Worm (Caenorhabditis elegans) whole organism, L2 larva: ENCODE results near the gene dcap-1.
A peak's percentile ranks its signal among the peaks of the same experiment; 100 is the strongest.

Source experiments
- C34F6.9 ChIP-seq: fragments of 150-350 bp; optimal IDR thresholded peaks from 2 replicates; lab custom pipeline; 2014; ENCODE audit warnings: missing biosample characterization, missing genetic modification characterization
- F13H6.1 ChIP-seq: sonication (generic microtip); optimal IDR thresholded peaks from 2 replicates; lab custom pipeline; 2016; ENCODE audit warnings: missing genetic modification characterization, missing compliant biosample characterization
- ZK546.5 ChIP-seq: sonication (generic microtip); optimal IDR thresholded peaks from 2 replicates; lab custom pipeline; 2017; ENCODE audit warnings: missing biosample characterization, missing genetic modification characterization
- alr-1 ChIP-seq: fragments of 150-350 bp; optimal IDR thresholded peaks from 2 replicates; lab custom pipeline; 2014; ENCODE audit warnings: missing biosample characterization, missing genetic modification characterization
- aly-2 ChIP-seq: fragments of 150-350 bp; optimal IDR thresholded peaks from 2 replicates; lab custom pipeline; 2014; ENCODE audit warnings: missing biosample characterization, missing genetic modification characterization
- ama-1 ChIP-seq: fragments of 150-350 bp; optimal IDR thresholded peaks from 2 replicates; lab custom pipeline; 2018; ENCODE audit warnings: inconsistent platforms
- ceh-16 ChIP-seq: fragments of 150-350 bp; optimal IDR thresholded peaks from 2 replicates; lab custom pipeline; 2014; ENCODE audit warnings: missing biosample characterization, missing genetic modification characterization
- elt-1 ChIP-seq: fragments of 150-350 bp; optimal IDR thresholded peaks from 2 replicates; lab custom pipeline; 2014; ENCODE audit warnings: missing biosample characterization, missing genetic modification characterization
- elt-3 ChIP-seq: sonication (generic microtip); optimal IDR thresholded peaks from 2 replicates; lab custom pipeline; 2017; ENCODE audit warnings: missing biosample characterization, missing genetic modification characterization
- fos-1 ChIP-seq: fragments of 150-350 bp; optimal IDR thresholded peaks from 2 replicates; lab custom pipeline; 2014; ENCODE audit warnings: missing biosample characterization, missing genetic modification characterization
- gmeb-1 ChIP-seq: fragments of 150-350 bp; optimal IDR thresholded peaks from 2 replicates; lab custom pipeline; 2014; ENCODE audit warnings: missing biosample characterization, missing genetic modification characterization
- lin-11 ChIP-seq: fragments of 150-350 bp; sonication (generic microtip); optimal IDR thresholded peaks from 2 replicates; lab custom pipeline; 2014; ENCODE audit warnings: missing biosample characterization, missing genetic modification characterization, inconsistent platforms, mixed read lengths
- lsy-2 ChIP-seq, 2 experiments: fragments of 150-350 bp in 1 of 2; sonication (generic microtip) in 1 of 2; optimal IDR thresholded peaks; 2 replicates each; lab custom pipeline; 2014 to 2017; ENCODE audit warnings: missing biosample characterization in 2 of 2, missing genetic modification characterization in 2 of 2
- mdl-1 ChIP-seq, 2 experiments: fragments of 150-350 bp in 1 of 2; sonication (generic microtip) in 1 of 2; optimal IDR thresholded peaks; 2 replicates each; lab custom pipeline; 2017; ENCODE audit warnings: missing biosample characterization in 2 of 2, missing genetic modification characterization in 2 of 2
- nhr-10 ChIP-seq: sonication (generic microtip); optimal IDR thresholded peaks from 2 replicates; lab custom pipeline; 2017; ENCODE audit warnings: missing biosample characterization, missing genetic modification characterization
- nhr-11 ChIP-seq: fragments of 150-350 bp; optimal IDR thresholded peaks from 2 replicates; lab custom pipeline; 2014; ENCODE audit warnings: missing biosample characterization, missing genetic modification characterization
- nhr-21 ChIP-seq: fragments of 150-350 bp; optimal IDR thresholded peaks from 2 replicates; lab custom pipeline; 2014; ENCODE audit warnings: missing biosample characterization, missing genetic modification characterization
- nhr-23 ChIP-seq: fragments of 150-350 bp; optimal IDR thresholded peaks from 2 replicates; lab custom pipeline; 2014; ENCODE audit warnings: missing biosample characterization, missing genetic modification reagents, missing genetic modification characterization
- nhr-237 ChIP-seq: fragments of 150-350 bp; optimal IDR thresholded peaks from 2 replicates; lab custom pipeline; 2014; ENCODE audit warnings: missing biosample characterization, missing genetic modification characterization
- nhr-6 ChIP-seq: fragments of 150-350 bp; optimal IDR thresholded peaks from 2 replicates; lab custom pipeline; 2014; ENCODE audit warnings: missing biosample characterization, missing genetic modification characterization
- nhr-77 ChIP-seq: fragments of 150-350 bp; optimal IDR thresholded peaks from 2 replicates; lab custom pipeline; 2014; ENCODE audit warnings: missing biosample characterization, missing genetic modification characterization
- peb-1 ChIP-seq: fragments of 150-350 bp; optimal IDR thresholded peaks from 2 replicates; lab custom pipeline; 2014; ENCODE audit warnings: missing biosample characterization, missing genetic modification characterization
- skn-1 ChIP-seq: sonication (generic microtip); optimal IDR thresholded peaks from 2 replicates; lab custom pipeline; 2017; ENCODE audit warnings: missing biosample characterization, missing genetic modification characterization
- sma-3 ChIP-seq: sonication (generic microtip); optimal IDR thresholded peaks from 2 replicates; lab custom pipeline; 2016; ENCODE audit warnings: missing genetic modification reagents, missing genetic modification characterization, missing compliant biosample characterization
- sma-9 ChIP-seq, 2 experiments: fragments of 150-350 bp in 1 of 2; sonication (generic microtip) in 1 of 2; optimal IDR thresholded peaks; 2 replicates each; lab custom pipeline; 2014 to 2016; ENCODE audit warnings: missing genetic modification characterization in 2 of 2, mild to moderate bottlenecking in 1 of 2, missing biosample characterization in 1 of 2, missing compliant biosample characterization in 1 of 2, missing genetic modification reagents in 1 of 2, moderate library complexity in 1 of 2
- unc-39 ChIP-seq: fragments of 150-350 bp; optimal IDR thresholded peaks from 2 replicates; lab custom pipeline; 2014; ENCODE audit warnings: missing biosample characterization, missing genetic modification characterization
- unc-55 ChIP-seq: fragments of 150-350 bp; sonication (generic microtip); optimal IDR thresholded peaks from 3 replicates; lab custom pipeline; 2014; ENCODE audit warnings: missing biosample characterization, missing genetic modification reagents, missing genetic modification characterization
- unc-62 ChIP-seq: fragments of 150-350 bp; optimal IDR thresholded peaks from 2 replicates; lab custom pipeline; 2014; ENCODE audit warnings: missing biosample characterization, missing genetic modification reagents, missing genetic modification characterization
- zag-1 ChIP-seq: fragments of 150-350 bp; optimal IDR thresholded peaks from 2 replicates; lab custom pipeline; 2014; ENCODE audit warnings: missing biosample characterization, missing genetic modification characterization
- ztf-1 ChIP-seq: fragments of 200-800 bp; sonication (Bioruptor generic); conservative IDR thresholded peaks from 2 replicates; pipeline ENCODE4 v1.3.6; 2022; ENCODE audit warnings: missing genetic modification characterization, missing compliant biosample characterization
- ztf-11 ChIP-seq: sonication (generic microtip); optimal IDR thresholded peaks from 2 replicates; lab custom pipeline; 2017; ENCODE audit warnings: missing biosample characterization, missing genetic modification characterization
- ztf-4 ChIP-seq: fragments of 150-350 bp; optimal IDR thresholded peaks from 2 replicates; lab custom pipeline; 2014; ENCODE audit warnings: missing biosample characterization, missing genetic modification characterization

The dcap-1 gene

DNA sequence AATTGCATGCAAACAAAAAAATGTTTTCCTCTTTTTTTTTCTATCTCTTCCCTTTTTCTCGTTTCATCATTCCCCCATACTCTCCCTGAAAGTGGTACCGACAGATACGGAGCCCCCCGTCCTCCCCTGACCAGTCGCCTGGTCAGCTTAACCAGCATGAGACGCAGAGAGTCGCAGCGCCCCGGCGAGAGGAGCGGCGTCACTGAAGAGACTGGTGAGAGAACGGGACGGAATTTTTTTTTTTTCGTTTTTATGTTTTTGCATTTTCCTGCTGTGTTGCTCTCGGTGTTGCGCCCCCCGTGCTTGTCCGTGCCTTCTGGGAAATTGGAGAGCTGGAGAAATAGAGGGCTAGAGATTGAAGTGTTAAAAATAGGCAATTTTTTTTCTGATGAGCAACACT is 15.8 kb upstream of the dcap-1 start (continued):
- TF ChIP-seq skn-1 (tag; lab: Kevin White, UChicago) (no peak), C34F6.9 (tag; lab: Kevin White, UChicago) (peak; percentile 83), ztf-4 (tag; lab: Kevin White, UChicago) (peak; percentile 4), nhr-11 (tag; lab: Kevin White, UChicago) (peak; percentile 45), ama-1 (no peak), unc-62 (GFP tag; lab: Kevin White, UChicago) (peak; percentile 22), ceh-16 (tag; lab: Kevin White, UChicago) (no peak), nhr-21 (tag; lab: Kevin White, UChicago) (peak; percentile 67), nhr-10 (tag; lab: Kevin White, UChicago) (no peak)

DNA sequence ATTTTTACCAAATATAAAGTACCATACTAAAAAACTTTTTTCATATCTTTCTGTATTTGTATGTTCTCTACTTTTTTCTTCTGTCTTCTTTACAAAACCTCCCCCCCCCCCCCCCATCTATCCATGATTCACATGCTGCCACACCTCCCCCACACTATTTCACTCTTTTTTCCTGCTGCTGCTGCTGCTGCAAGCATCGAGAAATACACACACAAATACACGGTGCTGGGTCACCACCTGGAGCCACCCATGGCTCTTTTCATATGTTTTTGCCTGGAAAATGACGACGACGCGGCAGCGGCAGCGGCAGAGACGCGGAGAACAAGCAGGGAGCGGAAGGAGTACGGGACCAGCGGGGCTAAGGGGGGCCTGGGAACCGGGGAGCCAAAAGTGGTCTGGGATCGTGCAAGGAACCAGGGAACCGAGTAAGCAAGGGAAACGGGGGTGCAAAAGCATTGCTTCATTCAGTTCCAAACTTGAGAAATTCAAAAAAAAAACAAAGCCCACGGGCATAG is 14.2 kb upstream of the dcap-1 start:
- no peak for TF ChIP-seq gmeb-1 (tag; lab: Kevin White, UChicago)

DNA sequence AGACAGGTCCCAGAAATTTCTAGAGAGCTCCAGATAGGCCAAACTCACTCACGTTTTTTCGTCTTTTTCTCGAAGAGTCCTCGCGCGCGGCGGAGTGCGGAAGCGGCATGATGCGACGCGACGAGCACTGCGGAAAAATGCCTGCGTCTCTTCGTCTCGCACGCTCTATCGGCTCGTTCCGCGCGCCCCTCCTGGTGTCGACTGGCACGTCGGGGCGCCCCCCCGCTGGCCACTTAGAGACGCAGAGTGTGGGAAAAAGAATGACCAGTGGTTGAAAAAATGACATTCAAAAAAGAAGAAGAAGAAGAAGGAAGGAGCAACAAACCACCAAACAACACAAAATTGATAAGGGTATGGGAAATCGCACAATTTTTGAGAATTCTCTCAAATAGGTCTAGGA is 12.8 kb upstream of the dcap-1 start, which contains the start of gene znf-782:
znf-782 (minus strand) TSS at position 96 of the 400 bp plus-strand sequence.
- TF ChIP-seq lsy-2 (tag; optimal IDR thresholded peaks at IDR 0.05; lab: Kevin White, UChicago) (peak in 1 of 2 experiments; percentile 19), F13H6.1 (tag; lab: Kevin White, UChicago) (peak; percentile 75), nhr-6 (tag; lab: Kevin White, UChicago) (no peak), fos-1 (tag; lab: Kevin White, UChicago) (peak; percentile 41), mdl-1 (tag; optimal IDR thresholded peaks at IDR 0.05; lab: Kevin White, UChicago) (peak; percentile 38 to 74), peb-1 (tag; lab: Kevin White, UChicago) (no peak), zag-1 (tag; lab: Kevin White, UChicago) (peak; percentile 8), elt-1 (tag; lab: Kevin White, UChicago) (no peak), unc-62 (GFP tag; lab: Kevin White, UChicago) (no peak)
- TF ChIP-seq, all 48 proteins: peak for 5

- TF ChIP-seq sma-3 (GFP tag; lab: Kevin White, UChicago) (no peak), sma-9 (GFP tag; optimal IDR thresholded peaks at IDR 0.05; lab: Kevin White, UChicago) (no peak), sma-9 (tag; optimal IDR thresholded peaks at IDR 0.05; lab: Kevin White, UChicago) (no peak), nhr-237 (no peak), ZK546.5 (tag; lab: Kevin White, UChicago) (no peak), elt-1 (tag; lab: Kevin White, UChicago) (no peak), unc-55 (GFP tag; lab: Kevin White, UChicago) (no peak), F13H6.1 (tag; lab: Kevin White, UChicago) (no peak)
Observed at ce11 chrIV:1065569-1065968, 11.0 kb upstream of the dcap-1 start.

- TF ChIP-seq lin-11 (tag; lab: Kevin White, UChicago) (peak; percentile 1), nhr-23 (tag; lab: Kevin White, UChicago) (no peak)
Observed at ce11 chrIV:1064289-1064848, 9.8 kb upstream of the dcap-1 start.

DNA sequence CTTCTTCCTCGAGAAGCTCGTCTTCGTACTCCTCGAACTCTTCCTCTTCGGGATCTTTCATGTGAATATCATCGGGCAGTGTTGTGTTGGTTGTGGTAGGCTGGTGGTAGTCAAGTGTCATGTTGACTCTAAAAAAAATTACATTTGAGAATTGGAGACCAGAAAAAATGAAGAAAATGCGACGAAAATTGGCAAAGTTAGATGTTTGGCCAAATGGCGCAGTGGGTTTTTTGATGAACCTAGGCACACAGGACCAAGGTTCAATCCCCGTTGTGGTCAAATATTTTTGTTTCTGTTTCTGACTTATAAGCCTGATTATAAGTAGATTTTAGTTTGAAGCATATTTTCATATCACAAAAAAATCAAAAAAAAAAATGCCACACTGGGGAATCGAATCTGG is 8.5 kb upstream of the dcap-1 start:
- no peak for TF ChIP-seq unc-62 (GFP tag; lab: Kevin White, UChicago)
- no peak for TF ChIP-seq sma-3 (GFP tag; lab: Kevin White, UChicago)
- TF ChIP-seq unc-55 (GFP tag; lab: Kevin White, UChicago): no peak
- TF ChIP-seq elt-3: no peak
- TF ChIP-seq nhr-11 (tag; lab: Kevin White, UChicago): no peak
- no peak for TF ChIP-seq nhr-21 (tag; lab: Kevin White, UChicago)
- TF ChIP-seq ztf-11: no peak
- TF ChIP-seq sma-9 (GFP tag; optimal IDR thresholded peaks at IDR 0.05; lab: Kevin White, UChicago): no peak
- TF ChIP-seq sma-9 (tag; optimal IDR thresholded peaks at IDR 0.05; lab: Kevin White, UChicago): no peak
- no peak for TF ChIP-seq F13H6.1 (tag; lab: Kevin White, UChicago)
- no peak for TF ChIP-seq ztf-1 (GFP tag; lab: Robert Waterston, UW)
- no peak for TF ChIP-seq unc-39 (tag; lab: Kevin White, UChicago)
- TF ChIP-seq alr-1 (tag; lab: Kevin White, UChicago): no peak
- no peak for TF ChIP-seq zag-1 (tag; lab: Kevin White, UChicago)
- TF ChIP-seq ama-1: no peak
- TF ChIP-seq gmeb-1 (tag; lab: Kevin White, UChicago): no peak
- no peak for TF ChIP-seq aly-2 (tag; lab: Kevin White, UChicago)
- TF ChIP-seq ceh-16 (tag; lab: Kevin White, UChicago): no peak
- TF ChIP-seq nhr-77: no peak
- TF ChIP-seq, all 48 proteins: peak for 0
